Fruit fly (Drosophila melanogaster): ENCODE results near the gene ham.
A peak's percentile ranks its signal among the peaks of the same experiment; 100 is the strongest.

ham gene

DNA sequence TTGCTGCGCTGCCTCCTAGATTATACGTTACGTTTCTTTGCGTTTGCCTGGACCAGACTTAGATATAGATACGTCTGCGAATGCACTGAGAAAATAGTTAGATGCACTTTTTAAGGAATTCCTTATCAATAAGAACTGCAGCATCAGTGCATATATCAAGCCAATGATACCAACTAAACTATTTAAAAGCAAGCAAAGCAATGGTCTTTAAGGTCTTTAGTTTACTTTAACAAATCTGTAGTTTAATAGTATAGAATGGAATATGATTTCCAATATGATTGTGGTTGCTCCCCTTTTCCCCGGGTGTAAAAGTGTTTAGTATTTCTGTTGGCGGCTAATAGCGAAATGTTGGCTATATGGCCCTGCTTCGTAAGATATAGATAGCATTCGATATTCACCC, 46.0 kb downstream of the ham start:
- TF ChIP-seq achi (GFP tag; optimal IDR thresholded peaks at IDR 0.05) (peak; percentile 20), Eip78C (GFP tag) (peak; percentile 33), Ets21C (GFP tag; optimal IDR thresholded peaks at IDR 0.05) (no peak), CG6163 (GFP tag; IDR thresholded peaks at IDR 0.05) (peak; percentile 45; the same call in 2 of the 3 replicates), CG32006 (GFP tag; optimal IDR thresholded peaks at IDR 0.05) (peak; percentile 65), eg (GFP tag; IDR thresholded peaks at IDR 0.05) (peak; percentile 55; the same call in 1 of the 3 replicates), Lpt (GFP tag; optimal IDR thresholded peaks at IDR 0.05) (no peak), Sox15 (GFP tag; optimal IDR thresholded peaks at IDR 0.05) (no peak), salr (GFP tag; optimal IDR thresholded peaks at IDR 0.05) (no peak), Met (GFP tag; optimal IDR thresholded peaks at IDR 0.05) (no peak), topi (GFP tag; optimal IDR thresholded peaks at IDR 0.05) (no peak), CG10669 (GFP tag; optimal IDR thresholded peaks at IDR 0.05) (no peak), Hr39 (GFP tag; optimal IDR thresholded peaks at IDR 0.05) (no peak), CG6854 (GFP tag; optimal IDR thresholded peaks at IDR 0.05) (no peak), pdm3 (GFP tag; optimal IDR thresholded peaks at IDR 0.05) (no peak), OdsH (GFP tag; optimal IDR thresholded peaks at IDR 0.05) (peak; percentile 8), Eip93F (GFP tag; optimal IDR thresholded peaks at IDR 0.05) (no peak), lz (GFP tag; optimal IDR thresholded peaks at IDR 0.05) (no peak), CG3919 (GFP tag; optimal IDR thresholded peaks at IDR 0.05) (peak; percentile 14), CG4318 (GFP tag; optimal IDR thresholded peaks at IDR 0.05) (peak; percentile 15), net (GFP tag; optimal IDR thresholded peaks at IDR 0.05) (peak; percentile 2), CG8119 (GFP tag; IDR thresholded peaks at IDR 0.05) (peak; percentile 49), CG6276 (GFP tag; optimal IDR thresholded peaks at IDR 0.05) (peak; percentile 65), CG8319 (GFP tag; optimal IDR thresholded peaks at IDR 0.05) (no peak), CG15336 (GFP tag; IDR thresholded peaks at IDR 0.05) (peak; percentile 46), fd85E (GFP tag; optimal IDR thresholded peaks at IDR 0.05) (no peak), CG11762 (GFP tag; optimal IDR thresholded peaks at IDR 0.05; ENCODE audit: insufficient read depth) (no peak), Gug (GFP tag; IDR thresholded peaks at IDR 0.05) (no peak), spab (GFP tag; optimal IDR thresholded peaks at IDR 0.05) (no peak), Sox14 (GFP tag; optimal IDR thresholded peaks at IDR 0.05) (no peak), ss (GFP tag; optimal IDR thresholded peaks at IDR 0.05) (no peak), Hr4 (GFP tag; optimal IDR thresholded peaks at IDR 0.05) (peak; percentile 38), CG7368 (GFP tag; optimal IDR thresholded peaks at IDR 0.05) (no peak), esn (GFP tag; optimal IDR thresholded peaks at IDR 0.05) (no peak)

DNA sequence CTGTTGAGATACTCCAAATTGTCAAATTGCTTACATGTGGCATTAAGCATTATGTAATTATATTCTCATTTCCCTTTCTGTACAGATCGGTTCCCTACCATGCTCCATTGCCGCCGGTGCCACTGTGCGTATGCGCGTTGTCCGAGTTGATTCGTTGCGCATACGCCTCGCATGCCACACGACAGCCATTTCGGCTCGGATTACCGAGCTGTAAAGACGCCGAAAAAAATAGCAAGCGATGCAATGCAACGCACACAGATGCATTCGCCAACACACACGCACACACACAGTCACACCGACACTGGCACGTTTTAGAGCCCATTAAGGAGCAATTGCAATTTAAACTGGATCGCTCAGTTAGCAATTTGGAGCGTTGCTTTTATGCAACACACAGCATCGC, 47.3 kb downstream of the ham start:
- TF ChIP-seq fd59A (GFP tag; optimal IDR thresholded peaks at IDR 0.05) = no peak
- TF ChIP-seq CG11902 (GFP tag; optimal IDR thresholded peaks at IDR 0.05) = no peak
- no peak for TF ChIP-seq Blimp-1 (GFP tag; optimal IDR thresholded peaks at IDR 0.05)
- TF ChIP-seq Met (GFP tag; optimal IDR thresholded peaks at IDR 0.05) = no peak
- TF ChIP-seq CG15336 (GFP tag; IDR thresholded peaks at IDR 0.05) = no peak

DNA sequence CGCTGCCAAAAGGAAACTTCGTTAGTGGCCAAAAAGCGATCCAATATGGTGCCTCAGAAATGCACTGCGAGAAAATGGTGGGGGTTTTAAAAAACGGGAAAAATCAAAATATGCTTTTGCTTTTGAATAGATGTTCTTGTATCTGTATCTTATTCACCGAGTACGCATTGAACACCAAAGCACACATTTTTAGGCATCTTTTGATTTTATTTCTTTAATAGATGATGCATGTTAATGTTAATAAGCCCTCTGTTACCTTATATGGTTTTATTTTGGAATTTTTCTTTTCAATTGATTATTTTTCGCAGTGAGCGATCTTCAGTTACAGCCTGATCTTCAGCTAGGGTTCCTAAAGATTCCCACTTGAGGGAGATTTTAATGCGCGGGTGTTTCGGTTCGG, 48.8 kb downstream of the ham start:
- TF ChIP-seq svp (GFP tag) (peak; percentile 36), Hr4 (GFP tag; optimal IDR thresholded peaks at IDR 0.05) (peak; percentile 83), OdsH (GFP tag; optimal IDR thresholded peaks at IDR 0.05) (peak; percentile 25), CG6276 (GFP tag; optimal IDR thresholded peaks at IDR 0.05) (peak; percentile 80), Lpt (GFP tag; optimal IDR thresholded peaks at IDR 0.05) (no peak), pdm3 (GFP tag; optimal IDR thresholded peaks at IDR 0.05) (peak; percentile 29), CG10669 (GFP tag; optimal IDR thresholded peaks at IDR 0.05) (peak; percentile 6), CG32006 (GFP tag; optimal IDR thresholded peaks at IDR 0.05) (peak; percentile 66), CG31627 (GFP tag; optimal IDR thresholded peaks at IDR 0.05) (no peak), CG4318 (GFP tag; optimal IDR thresholded peaks at IDR 0.05) (peak; percentile 48), Sox15 (GFP tag; optimal IDR thresholded peaks at IDR 0.05) (no peak), dac (GFP tag; optimal IDR thresholded peaks at IDR 0.05) (peak; percentile 16), CG3919 (GFP tag; optimal IDR thresholded peaks at IDR 0.05) (peak; percentile 43), Met (GFP tag; optimal IDR thresholded peaks at IDR 0.05) (no peak), net (GFP tag; optimal IDR thresholded peaks at IDR 0.05) (peak; percentile 49), CG3032 (tag; optimal IDR thresholded peaks at IDR 0.05) (peak; percentile 10), CG10631 (GFP tag; optimal IDR thresholded peaks at IDR 0.05) (peak; percentile 46), Eip78C (GFP tag) (peak; percentile 82), Ets21C (GFP tag; optimal IDR thresholded peaks at IDR 0.05) (no peak), cyc (GFP tag; optimal IDR thresholded peaks at IDR 0.05) (no peak), Gug (GFP tag; IDR thresholded peaks at IDR 0.05) (peak; percentile 56), Eip75B (GFP tag; optimal IDR thresholded peaks at IDR 0.05) (no peak), CG6163 (GFP tag; IDR thresholded peaks at IDR 0.05) (peak; percentile 34; the same call in 1 of the 3 replicates), CG8119 (GFP tag; IDR thresholded peaks at IDR 0.05) (peak; percentile 64; the same call in 1 of the 3 replicates), CG15336 (GFP tag; IDR thresholded peaks at IDR 0.05) (peak; percentile 57; the same call in 1 of the 2 replicates), Ets96B (tag; optimal IDR thresholded peaks at IDR 0.05) (no peak), salr (GFP tag; optimal IDR thresholded peaks at IDR 0.05) (peak in 1 of 2 experiments; percentile 7), acj6 (GFP tag; optimal IDR thresholded peaks at IDR 0.05) (no peak), CG11762 (GFP tag; optimal IDR thresholded peaks at IDR 0.05; ENCODE audit: insufficient read depth) (no peak), esn (GFP tag; optimal IDR thresholded peaks at IDR 0.05) (no peak)

All from whole organism, prepupa.